Fruit fly (Drosophila melanogaster): ENCODE results near the gene Eig71Ec.

DNA sequence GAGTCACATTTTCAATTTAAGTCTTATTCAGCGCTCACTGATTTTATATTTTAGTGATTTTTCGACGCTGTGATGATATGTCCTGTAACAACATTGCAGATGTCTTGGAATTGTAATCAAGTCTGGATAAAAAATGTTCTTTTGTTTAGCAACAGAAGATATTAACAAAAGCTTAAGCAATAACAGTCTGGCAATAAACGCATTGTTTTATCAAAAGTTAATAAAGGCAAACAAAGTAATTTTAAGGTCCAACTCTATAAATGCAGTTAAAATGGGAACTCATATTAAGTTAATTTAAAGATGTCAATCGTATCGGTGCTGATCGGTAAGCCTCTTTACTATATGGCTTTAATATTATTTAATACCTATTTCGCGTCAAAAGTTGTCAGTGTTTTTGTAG is 9.5 kb upstream of the Eig71Ec start, which contains the start of gene CG43082:
- TF ChIP-seq CTCF (optimal IDR thresholded peaks at IDR 0.05) (no peak), CG8478 (optimal IDR thresholded peaks at IDR 0.05) (no peak)

All from S2 (cell line).